In the genomic region with DNA sequence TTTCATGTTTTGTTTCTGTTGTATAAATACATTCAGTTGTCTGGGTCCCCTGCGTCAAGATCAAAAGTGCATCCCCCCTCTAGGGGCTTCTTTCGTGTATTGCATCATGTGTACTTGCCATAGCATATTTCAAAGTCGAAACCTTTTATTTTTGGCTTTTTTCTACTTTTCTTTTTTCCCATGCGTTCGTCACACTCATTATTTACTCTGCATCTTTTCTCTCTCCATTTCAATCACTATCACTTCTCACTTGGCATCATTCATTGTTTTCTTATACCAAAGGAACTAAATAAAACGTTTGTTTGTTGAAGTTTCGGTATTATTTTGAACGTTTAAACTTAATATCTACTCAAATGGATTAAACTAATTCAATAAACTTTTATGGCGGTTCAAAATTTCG, we compare ENCODE assay signal across 4 worm cellular contexts.
TF ChIP-seq lines count a peak whose summit lies in the region.

No protein-coding gene starts in this region.

TF ChIP-seq in whole organism, L1 larva, 84 proteins besides CTCF, POLR2A, EP300 and RAD21:
- TF ChIP-seq irx-1 (tag; optimal IDR thresholded peaks at IDR 0.05; lab: Kevin White, UChicago) (no peak), nhr-237 (tag; optimal IDR thresholded peaks at IDR 0.05; lab: Kevin White, UChicago) (no peak), nhr-19 (GFP tag; conservative IDR thresholded peaks at IDR 0.05; lab: Robert Waterston, UW) (no peak), C34B4.2 (tag; optimal IDR thresholded peaks at IDR 0.05; lab: Kevin White, UChicago) (no peak), lsy-2 (tag; optimal IDR thresholded peaks at IDR 0.05; lab: Kevin White, UChicago) (no peak), nhr-77 (tag; optimal IDR thresholded peaks at IDR 0.05; lab: Kevin White, UChicago) (no peak), swsn-7 (tag; optimal IDR thresholded peaks at IDR 0.05; lab: Kevin White, UChicago) (no peak), isw-1 (GFP tag; IDR thresholded peaks at IDR 0.05; lab: Robert Waterston, UW) (no peak), nhr-85 (tag; lab: Kevin White, UChicago) (no peak), zag-1 (tag; optimal IDR thresholded peaks at IDR 0.05; lab: Kevin White, UChicago) (no peak), mab-9 (GFP tag; IDR thresholded peaks at IDR 0.05; lab: Robert Waterston, UW) (no peak), blmp-1 (tag; optimal IDR thresholded peaks at IDR 0.05; lab: Kevin White, UChicago) (peak; percentile 4), alr-1 (tag; optimal IDR thresholded peaks at IDR 0.05; lab: Kevin White, UChicago; ENCODE audit: borderline replicate concordance) (no peak), unc-86 (tag; optimal IDR thresholded peaks at IDR 0.05; lab: Kevin White, UChicago) (no peak), lin-14 (GFP tag; optimal IDR thresholded peaks at IDR 0.05; lab: Kevin White, UChicago) (peak; percentile 37), xbp-1 (tag; optimal IDR thresholded peaks at IDR 0.05; lab: Kevin White, UChicago) (no peak), efl-1 (optimal IDR thresholded peaks at IDR 0.05; lab: Kevin White, UChicago) (no peak), efl-1 (GFP tag; optimal IDR thresholded peaks at IDR 0.05 in 1 of 2; lab: Kevin White, UChicago) (peak in 1 of 2 experiments; percentile 36), ets-5 (GFP tag; IDR thresholded peaks at IDR 0.05; lab: Robert Waterston, UW) (no peak), ztf-4 (tag; optimal IDR thresholded peaks at IDR 0.05; lab: Kevin White, UChicago) (no peak)

TF ChIP-seq in whole organism, L2 larva, 48 proteins besides CTCF, POLR2A, EP300 and RAD21:
- TF ChIP-seq nhr-129 (tag; optimal IDR thresholded peaks at IDR 0.05; lab: Kevin White, UChicago) (peak; percentile 33), fos-1 (tag; optimal IDR thresholded peaks at IDR 0.05; lab: Kevin White, UChicago) (no peak), unc-55 (GFP tag; optimal IDR thresholded peaks at IDR 0.05; lab: Kevin White, UChicago) (peak; percentile 24), crh-2 (tag; optimal IDR thresholded peaks at IDR 0.05; lab: Kevin White, UChicago) (peak; percentile 28), Y55F3AM.14 (GFP tag; optimal IDR thresholded peaks at IDR 0.05; lab: Kevin White, UChicago) (no peak), ZK546.5 (tag; optimal IDR thresholded peaks at IDR 0.05; lab: Kevin White, UChicago) (no peak), ceh-82 (tag; optimal IDR thresholded peaks at IDR 0.05; lab: Kevin White, UChicago) (no peak), lsy-2 (tag; optimal IDR thresholded peaks at IDR 0.05; lab: Kevin White, UChicago) (peak in 1 of 2 experiments; percentile 12), F13H6.1 (tag; optimal IDR thresholded peaks at IDR 0.05; lab: Kevin White, UChicago) (peak; percentile 9), zag-1 (tag; optimal IDR thresholded peaks at IDR 0.05; lab: Kevin White, UChicago) (peak; percentile 18), C34F6.9 (tag; optimal IDR thresholded peaks at IDR 0.05; lab: Kevin White, UChicago) (peak; percentile 12), blmp-1 (tag; optimal IDR thresholded peaks at IDR 0.05; lab: Kevin White, UChicago; ENCODE audit: insufficient read depth) (no peak), lin-13 (GFP tag; optimal IDR thresholded peaks at IDR 0.05; lab: Kevin White, UChicago) (no peak)

TF ChIP-seq in whole organism, L3 larva, 47 proteins besides CTCF, POLR2A, EP300 and RAD21:
- no peak for TF ChIP-seq lin-39 (tag; optimal IDR thresholded peaks at IDR 0.05; lab: Kevin White, UChicago)
- no peak for TF ChIP-seq ceh-28 (tag; optimal IDR thresholded peaks at IDR 0.05; lab: Kevin White, UChicago)
- peak; percentile 86 for TF ChIP-seq pha-4 (tag; optimal IDR thresholded peaks at IDR 0.05; lab: Kevin White, UChicago)
- no peak for TF ChIP-seq R02D3.7 (tag; optimal IDR thresholded peaks at IDR 0.05; lab: Kevin White, UChicago)
- TF ChIP-seq elt-2 (tag; optimal IDR thresholded peaks at IDR 0.05; lab: Kevin White, UChicago), result peak; percentile 19
- peak; percentile 43 for TF ChIP-seq hmg-11 (tag; optimal IDR thresholded peaks at IDR 0.05; lab: Kevin White, UChicago)
- no peak for TF ChIP-seq fkh-2 (tag; optimal IDR thresholded peaks at IDR 0.05; lab: Kevin White, UChicago)
- peak; percentile 7 for TF ChIP-seq snpc-4 (tag; optimal IDR thresholded peaks at IDR 0.05; lab: Kevin White, UChicago)
- no peak for TF ChIP-seq fkh-10 (GFP tag; optimal IDR thresholded peaks at IDR 0.05; lab: Kevin White, UChicago)
- no peak for TF ChIP-seq nhr-77 (tag; optimal IDR thresholded peaks at IDR 0.05; lab: Kevin White, UChicago)
- no peak for TF ChIP-seq zag-1 (tag; optimal IDR thresholded peaks at IDR 0.05; lab: Kevin White, UChicago)
- no peak for TF ChIP-seq ceh-16 (tag; optimal IDR thresholded peaks at IDR 0.05; lab: Kevin White, UChicago)
- TF ChIP-seq tbx-2 (tag; optimal IDR thresholded peaks at IDR 0.05; lab: Kevin White, UChicago), result no peak

TF ChIP-seq in whole organism, L4 larva, 104 proteins besides CTCF, POLR2A, EP300 and RAD21:
- TF ChIP-seq daf-16 (GFP tag; optimal IDR thresholded peaks at IDR 0.05; lab: Kevin White, UChicago), result no peak
- peak; percentile 56 for TF ChIP-seq daf-16 (tag; optimal IDR thresholded peaks at IDR 0.05; lab: Kevin White, UChicago)
- no peak for TF ChIP-seq skn-1 (tag; optimal IDR thresholded peaks at IDR 0.05; lab: Kevin White, UChicago)
- no peak for TF ChIP-seq dve-1 (tag; optimal IDR thresholded peaks at IDR 0.05; lab: Kevin White, UChicago; ENCODE audit: insufficient read depth)
- TF ChIP-seq mes-2 (tag; optimal IDR thresholded peaks at IDR 0.05; lab: Kevin White, UChicago; ENCODE audit: poor library complexity, severe bottlenecking), result peak; percentile 17
- no peak for TF ChIP-seq vab-7 (GFP tag; IDR thresholded peaks at IDR 0.05; lab: Robert Waterston, UW)
- TF ChIP-seq unc-62 (GFP tag; optimal IDR thresholded peaks at IDR 0.05 in 1 of 2; lab: Kevin White, UChicago), result peak in 1 of 2 experiments; percentile 51
- TF ChIP-seq unc-62 (tag; optimal IDR thresholded peaks at IDR 0.05; lab: Kevin White, UChicago), result no peak
- peak; percentile 35 for TF ChIP-seq hlh-30 (tag; optimal IDR thresholded peaks at IDR 0.05; lab: Kevin White, UChicago; ENCODE audit: insufficient read depth)
- TF ChIP-seq snpc-4 (tag; optimal IDR thresholded peaks at IDR 0.05; lab: Kevin White, UChicago), result no peak
- no peak for TF ChIP-seq duxl-1 (tag; optimal IDR thresholded peaks at IDR 0.05; lab: Kevin White, UChicago; ENCODE audit: poor library complexity)
